Worm (Caenorhabditis elegans) whole organism, L1 larva: ENCODE data around the gene dpf-2.

Experiments
- C04F5.9 ChIP-seq: sonication (generic microtip); optimal IDR thresholded peaks from 2 replicates; lab custom pipeline; 2016; ENCODE audit warnings: missing genetic modification characterization, missing compliant biosample characterization
- egl-27 ChIP-seq, 2 experiments: fragments of 150-350 bp in 1 of 2; sonication (generic microtip); optimal IDR thresholded peaks; 3 replicates each; lab custom pipeline; 2017 to 2018; ENCODE audit warnings: missing biosample characterization in 2 of 2, missing genetic modification characterization in 2 of 2, missing genetic modification reagents in 2 of 2
- elt-2 ChIP-seq: sonication (generic microtip); optimal IDR thresholded peaks from 2 replicates; lab custom pipeline; 2016; ENCODE audit warnings: missing genetic modification characterization, mild to moderate bottlenecking, inconsistent platforms, missing compliant biosample characterization, missing genetic modification reagents
- lin-15B ChIP-seq: fragments of 150-350 bp; sonication (generic microtip); optimal IDR thresholded peaks from 3 replicates; lab custom pipeline; 2014; ENCODE audit warnings: missing biosample characterization, missing genetic modification characterization
- lin-39 ChIP-seq: fragments of 150-350 bp; optimal IDR thresholded peaks from 2 replicates; lab custom pipeline; 2014; ENCODE audit warnings: missing biosample characterization, missing genetic modification reagents, missing genetic modification characterization
- nhr-11 ChIP-seq: fragments of 150-350 bp; optimal IDR thresholded peaks from 2 replicates; lab custom pipeline; 2014; ENCODE audit warnings: missing biosample characterization, missing genetic modification characterization
- nhr-12 ChIP-seq: sonication (generic microtip); optimal IDR thresholded peaks from 2 replicates; lab custom pipeline; 2017; ENCODE audit warnings: missing biosample characterization, missing genetic modification characterization
- nhr-77 ChIP-seq: fragments of 150-350 bp; optimal IDR thresholded peaks from 2 replicates; lab custom pipeline; 2014; ENCODE audit warnings: missing biosample characterization, missing genetic modification characterization
- pag-3 ChIP-seq: sonication (generic microtip); optimal IDR thresholded peaks from 2 replicates; lab custom pipeline; 2017; ENCODE audit warnings: missing genetic modification characterization, mild to moderate bottlenecking, missing compliant biosample characterization, antibody characterized with exemption, borderline replicate concordance; ENCODE audit not compliant: insufficient read depth
- skn-1 ChIP-seq: fragments of 150-350 bp; optimal IDR thresholded peaks from 2 replicates; lab custom pipeline; 2014; ENCODE audit warnings: missing biosample characterization, missing genetic modification characterization
- ztf-11 ChIP-seq, 2 experiments: sonication (generic microtip); optimal IDR thresholded peaks; 2 replicates each; lab custom pipeline; 2016 to 2017; ENCODE audit warnings: missing genetic modification characterization in 2 of 2, missing biosample characterization in 1 of 2, missing compliant biosample characterization in 1 of 2

- no peak for TF ChIP-seq C04F5.9 (tag; lab: Kevin White, UChicago)
- TF ChIP-seq nhr-12 (tag; lab: Kevin White, UChicago): no peak
- TF ChIP-seq skn-1 (tag; lab: Kevin White, UChicago): no peak
- no peak for TF ChIP-seq lin-39
- no peak for TF ChIP-seq nhr-11 (tag; lab: Kevin White, UChicago)
- TF ChIP-seq lin-15B (tag; lab: Kevin White, UChicago): no peak
- no peak for TF ChIP-seq egl-27 (tag; optimal IDR thresholded peaks at IDR 0.05; lab: Kevin White, UChicago)
- no peak for TF ChIP-seq ztf-11 (tag; optimal IDR thresholded peaks at IDR 0.05; lab: Kevin White, UChicago)
- no peak for TF ChIP-seq elt-2
- TF ChIP-seq pag-3 (tag; lab: Kevin White, UChicago): no peak
- TF ChIP-seq nhr-77 (tag; lab: Kevin White, UChicago): no peak
Measured at ce11 chrX:14842846-14843369, 11.3 kb downstream of the dpf-2 start.
